Worm (Caenorhabditis elegans) whole organism, mixed stage, embryonic: Measurements from ENCODE around the gene ZC190.10.

ENCODE experiments used
- bed-3 ChIP-seq: fragments of 200-800 bp; sonication (Bioruptor generic); optimal IDR thresholded peaks from 3 replicates; lab custom pipeline; 2018; ENCODE audit warnings: mild to moderate bottlenecking, missing genetic modification characterization, moderate library complexity, missing compliant biosample characterization
- blmp-1 ChIP-seq: fragments of 150-350 bp; optimal IDR thresholded peaks from 2 replicates; lab custom pipeline; 2014; ENCODE audit warnings: missing biosample characterization, missing genetic modification characterization
- ceh-39 ChIP-seq: fragments of 150-350 bp; optimal IDR thresholded peaks from 2 replicates; lab custom pipeline; 2014; ENCODE audit warnings: missing biosample characterization, missing genetic modification characterization
- ceh-83 ChIP-seq: fragments of 200-800 bp; sonication (Bioruptor generic); optimal IDR thresholded peaks from 2 replicates; lab custom pipeline; 2018; ENCODE audit warnings: mild to moderate bottlenecking, missing genetic modification characterization, missing compliant biosample characterization
- drap-1 ChIP-seq: fragments of 200-800 bp; sonication (Bioruptor generic); optimal IDR thresholded peaks from 3 replicates; lab custom pipeline; 2018; ENCODE audit warnings: mild to moderate bottlenecking, missing genetic modification characterization, missing compliant biosample characterization
- elt-1 ChIP-seq: sonication (generic microtip); optimal IDR thresholded peaks from 2 replicates; lab custom pipeline; 2017; ENCODE audit warnings: missing genetic modification characterization, mild to moderate bottlenecking, missing compliant biosample characterization, antibody characterized with exemption, moderate library complexity, borderline replicate concordance; ENCODE audit not compliant: insufficient read depth
- elt-3 ChIP-seq: fragments of 150-350 bp; optimal IDR thresholded peaks from 2 replicates; lab custom pipeline; 2014; ENCODE audit warnings: missing biosample characterization, missing genetic modification characterization
- flh-1 ChIP-seq: fragments of 200-800 bp; sonication (Bioruptor generic); optimal IDR thresholded peaks from 2 replicates; lab custom pipeline; 2018; ENCODE audit warnings: mild to moderate bottlenecking, missing genetic modification characterization, moderate library complexity, missing compliant biosample characterization
- ham-2 ChIP-seq: fragments of 200-800 bp; sonication (Bioruptor generic); optimal IDR thresholded peaks from 2 replicates; lab custom pipeline; 2018; ENCODE audit warnings: mild to moderate bottlenecking, missing genetic modification characterization, missing compliant biosample characterization
- hlh-1 ChIP-seq: fragments of 150-350 bp; optimal IDR thresholded peaks from 2 replicates; lab custom pipeline; 2014; ENCODE audit warnings: missing biosample characterization, missing genetic modification reagents, missing genetic modification characterization
- lsy-2 ChIP-seq: fragments of 150-350 bp; optimal IDR thresholded peaks from 2 replicates; lab custom pipeline; 2014; ENCODE audit warnings: missing biosample characterization, missing genetic modification characterization
- mep-1 ChIP-seq: fragments of 150-350 bp; optimal IDR thresholded peaks from 2 replicates; lab custom pipeline; 2017; ENCODE audit warnings: missing biosample characterization, missing genetic modification reagents, missing genetic modification characterization, inconsistent platforms
- nhr-12 ChIP-seq: fragments of 150-350 bp; optimal IDR thresholded peaks from 2 replicates; lab custom pipeline; 2014; ENCODE audit warnings: missing biosample characterization, missing genetic modification characterization
- nhr-2 ChIP-seq: fragments of 150-350 bp; optimal IDR thresholded peaks from 2 replicates; lab custom pipeline; 2014; ENCODE audit warnings: missing biosample characterization, missing genetic modification characterization
- nhr-76 ChIP-seq: sonication (generic microtip); optimal IDR thresholded peaks from 2 replicates; lab custom pipeline; 2017; ENCODE audit warnings: missing biosample characterization, missing genetic modification characterization
- pha-4 ChIP-seq: fragments of 150-350 bp; optimal IDR thresholded peaks from 2 replicates; lab custom pipeline; 2018; ENCODE audit warnings: missing biosample characterization, missing genetic modification reagents, missing genetic modification characterization
- sem-2 ChIP-seq: fragments of 200-800 bp; sonication (Bioruptor generic); optimal IDR thresholded peaks from 2 replicates; lab custom pipeline; 2018; ENCODE audit warnings: mild to moderate bottlenecking, missing genetic modification characterization, missing compliant biosample characterization
- snpc-4 ChIP-seq: fragments of 150-350 bp; optimal IDR thresholded peaks from 2 replicates; lab custom pipeline; 2014; ENCODE audit warnings: missing biosample characterization, missing genetic modification characterization
- sptf-1 ChIP-seq: sonication (generic microtip); optimal IDR thresholded peaks from 2 replicates; lab custom pipeline; 2017; ENCODE audit warnings: mild to moderate bottlenecking, missing genetic modification characterization, moderate library complexity, missing compliant biosample characterization
- unc-39 ChIP-seq: fragments of 150-350 bp; optimal IDR thresholded peaks from 2 replicates; lab custom pipeline; 2014; ENCODE audit warnings: missing biosample characterization, missing genetic modification characterization
- unc-62 ChIP-seq: fragments of 150-350 bp; optimal IDR thresholded peaks from 2 replicates; lab custom pipeline; 2014; ENCODE audit warnings: missing biosample characterization, missing genetic modification reagents, missing genetic modification characterization
- zip-8 ChIP-seq: fragments of 150-350 bp; optimal IDR thresholded peaks from 2 replicates; lab custom pipeline; 2014; ENCODE audit warnings: missing biosample characterization, missing genetic modification characterization
- ztf-11 ChIP-seq: fragments of 150-350 bp; optimal IDR thresholded peaks from 2 replicates; lab custom pipeline; 2014; ENCODE audit warnings: missing biosample characterization, missing genetic modification characterization

Gene ZC190.10

DNA sequence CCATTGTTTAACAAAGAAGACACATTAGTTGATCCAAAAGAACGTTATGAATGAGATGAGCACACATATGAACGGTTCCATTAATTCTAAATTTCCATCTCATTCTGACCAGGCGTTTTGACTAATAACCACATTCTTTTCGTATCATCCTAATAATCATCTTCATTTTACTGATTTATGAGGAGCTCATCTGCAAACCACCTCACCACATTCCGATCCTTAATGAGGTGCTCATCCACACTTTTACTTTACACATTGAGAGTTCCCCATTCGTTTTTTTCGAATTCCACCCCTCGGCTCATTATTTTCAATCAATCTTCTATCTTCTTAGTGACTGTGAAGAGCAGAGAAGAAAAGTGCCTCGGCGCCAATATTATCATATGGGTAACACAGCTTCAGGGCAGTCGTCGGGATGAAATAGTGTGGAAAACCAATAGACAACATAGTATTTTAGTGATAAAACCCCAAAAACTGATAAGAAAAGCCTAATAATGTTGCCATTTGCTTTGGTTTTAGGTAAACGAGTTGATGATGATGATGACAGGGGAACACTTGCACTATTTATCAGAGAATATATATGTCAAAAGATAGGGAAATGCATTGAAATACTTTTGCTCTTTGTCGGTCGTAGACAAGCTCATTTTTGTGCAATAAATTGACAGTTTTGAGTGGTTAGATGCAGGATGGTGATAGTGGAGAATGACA, 45.0 kb downstream of the ZC190.10 start:
- no peak for TF ChIP-seq nhr-2 (tag; lab: Kevin White, UChicago)
- no peak for TF ChIP-seq hlh-1 (tag; lab: Kevin White, UChicago)
- TF ChIP-seq bed-3 (GFP tag; lab: Kevin White, UChicago) = no peak
- no peak for TF ChIP-seq unc-62 (GFP tag; lab: Kevin White, UChicago)
- no peak for TF ChIP-seq snpc-4 (tag; lab: Kevin White, UChicago)
- TF ChIP-seq blmp-1 (tag; lab: Kevin White, UChicago) = no peak

DNA sequence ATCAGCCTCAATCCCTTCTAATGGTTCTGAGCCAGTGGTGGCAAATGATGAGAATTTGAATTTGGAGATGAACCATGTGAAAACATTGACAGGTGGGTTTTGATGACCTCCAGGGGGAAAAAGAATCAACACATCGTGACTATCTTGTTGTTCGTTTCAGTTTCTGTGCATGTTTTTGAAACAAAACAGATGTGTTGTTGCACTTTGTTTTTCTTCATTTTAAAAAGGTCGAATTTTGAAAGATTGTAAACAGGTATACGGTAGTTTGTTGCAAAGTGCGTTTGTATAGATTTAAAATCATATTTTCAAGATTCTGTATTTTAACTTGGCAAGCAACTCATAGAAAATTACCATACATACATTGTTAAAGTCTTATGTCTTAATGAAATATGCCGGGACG, 45.8 kb downstream of the ZC190.10 start:
- no peak for TF ChIP-seq nhr-12 (tag; lab: Kevin White, UChicago)
- no peak for TF ChIP-seq ceh-83
- TF ChIP-seq drap-1 (GFP tag; lab: Kevin White, UChicago) = no peak
- TF ChIP-seq ceh-39 = no peak
- TF ChIP-seq lsy-2 = no peak
- no peak for TF ChIP-seq blmp-1 (tag; lab: Kevin White, UChicago)
- no peak for TF ChIP-seq zip-8 (tag; lab: Kevin White, UChicago)
- TF ChIP-seq ztf-11 (tag; lab: Kevin White, UChicago) = no peak
- no peak for TF ChIP-seq nhr-2 (tag; lab: Kevin White, UChicago)

DNA sequence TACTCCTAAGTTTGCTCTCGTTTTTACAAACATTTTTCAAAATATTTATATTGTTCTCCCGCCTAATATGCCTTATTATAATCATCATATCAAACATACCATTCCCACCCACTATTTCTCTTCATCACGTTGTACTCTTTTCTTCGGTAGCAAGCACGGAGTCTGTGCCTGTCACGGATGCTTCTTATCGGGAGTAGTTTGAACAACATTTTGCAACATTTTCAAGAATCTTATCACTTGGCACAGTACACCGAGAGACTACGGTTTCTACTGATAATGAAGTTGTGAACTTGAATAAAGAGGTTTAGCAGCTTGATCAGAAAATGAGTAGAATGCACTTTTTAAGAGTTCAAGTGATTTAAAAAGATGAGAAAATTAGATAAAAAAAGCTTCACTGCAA, 47.9 kb downstream of the ZC190.10 start:
- TF ChIP-seq blmp-1 (tag; lab: Kevin White, UChicago) = no peak
- TF ChIP-seq nhr-76 (tag; lab: Kevin White, UChicago) = no peak
- TF ChIP-seq ham-2 (GFP tag; lab: Kevin White, UChicago) = no peak
- TF ChIP-seq sem-2 (GFP tag; lab: Kevin White, UChicago) = no peak
- no peak for TF ChIP-seq mep-1 (tag; lab: Kevin White, UChicago)
- no peak for TF ChIP-seq zip-8 (tag; lab: Kevin White, UChicago)
- TF ChIP-seq snpc-4 (tag; lab: Kevin White, UChicago) = no peak
- TF ChIP-seq unc-39 (tag; lab: Kevin White, UChicago) = no peak
- no peak for TF ChIP-seq sptf-1
- no peak for TF ChIP-seq hlh-1 (tag; lab: Kevin White, UChicago)
- no peak for TF ChIP-seq elt-1 (tag; lab: Kevin White, UChicago)
- no peak for TF ChIP-seq elt-3
- no peak for TF ChIP-seq unc-62 (GFP tag; lab: Kevin White, UChicago)
- TF ChIP-seq ceh-39 = no peak
- no peak for TF ChIP-seq flh-1 (GFP tag; lab: Kevin White, UChicago)

DNA sequence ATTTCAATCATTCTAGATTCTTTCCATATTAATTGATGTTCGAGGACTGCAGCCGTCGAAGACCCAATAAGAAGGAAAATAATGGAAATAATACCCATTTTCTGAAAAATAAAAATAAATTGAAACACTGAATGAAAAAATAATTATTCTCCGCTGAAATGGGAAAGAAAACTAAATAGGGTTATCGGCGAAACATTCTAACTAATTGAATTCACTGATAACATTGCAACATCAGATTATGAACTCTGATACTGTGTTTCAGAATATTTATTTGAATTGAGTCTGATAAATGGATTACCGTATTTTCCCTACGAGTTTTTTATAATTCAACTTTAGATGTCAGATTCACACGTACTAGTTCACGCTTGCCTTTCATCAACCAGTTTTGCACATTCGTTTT, 53.0 kb downstream of the ZC190.10 start, which contains the start of gene asp-13:
Gene asp-13, minus strand, starts transcription at position 101 of the 400 bp plus-strand sequence.
- TF ChIP-seq pha-4 (no peak), zip-8 (tag; lab: Kevin White, UChicago) (no peak), elt-3 (no peak)
